Fruit fly (Drosophila melanogaster) whole organism, prepupa: Measurements from ENCODE around the gene CG13043.

Experiments
- CG10631 ChIP-seq: fragments of 200-800 bp; sonication (Bioruptor generic); optimal IDR thresholded peaks from 2 replicates; lab custom pipeline; 2016; ENCODE audit warnings: missing biosample characterization, missing genetic modification characterization
- CG10669 ChIP-seq: fragments of 200-800 bp; sonication (Bioruptor generic); optimal IDR thresholded peaks from 3 replicates; lab custom pipeline; 2018; ENCODE audit warnings: missing biosample characterization, mild to moderate bottlenecking, missing genetic modification characterization, moderate library complexity
- CG11902 ChIP-seq: fragments of 200-800 bp; sonication (Bioruptor generic); optimal IDR thresholded peaks from 3 replicates; lab custom pipeline; 2016; ENCODE audit warnings: missing biosample characterization, missing genetic modification characterization
- CG15336 ChIP-seq: fragments of 200-800 bp; sonication (Bioruptor generic); IDR thresholded peaks from 2 replicates; pipeline ENCODE4 v1.3.6; 2022; ENCODE audit warnings: missing biosample characterization, missing genetic modification characterization
- CG1621 ChIP-seq: fragments of 200-800 bp; sonication (Bioruptor generic); optimal IDR thresholded peaks from 3 replicates; lab custom pipeline; 2018; ENCODE audit warnings: missing biosample characterization, mild to moderate bottlenecking, missing genetic modification characterization
- CG32006 ChIP-seq: fragments of 200-800 bp; sonication (Bioruptor generic); optimal IDR thresholded peaks from 3 replicates; lab custom pipeline; 2017; ENCODE audit warnings: missing biosample characterization, mild to moderate bottlenecking, missing genetic modification characterization
- CG34406 ChIP-seq: fragments of 200-800 bp; sonication (Bioruptor generic); optimal IDR thresholded peaks from 3 replicates; lab custom pipeline; 2016; ENCODE audit warnings: missing biosample characterization, missing genetic modification characterization
- CG3919 ChIP-seq: fragments of 200-800 bp; sonication (Bioruptor generic); optimal IDR thresholded peaks from 3 replicates; lab custom pipeline; 2016; ENCODE audit warnings: missing biosample characterization, missing genetic modification characterization
- CG6163 ChIP-seq: fragments of 200-800 bp; sonication (Bioruptor generic); IDR thresholded peaks from 3 replicates; pipeline ENCODE4 v1.3.6; 2022; ENCODE audit warnings: missing biosample characterization, missing genetic modification characterization
- CG6276 ChIP-seq: fragments of 200-800 bp; sonication (Bioruptor generic); optimal IDR thresholded peaks from 2 replicates; lab custom pipeline; 2017; ENCODE audit warnings: missing biosample characterization, mild to moderate bottlenecking, missing genetic modification characterization
- CG6808 ChIP-seq: fragments of 200-800 bp; sonication (Bioruptor generic); optimal IDR thresholded peaks from 3 replicates; lab custom pipeline; 2017; ENCODE audit warnings: missing biosample characterization, missing genetic modification characterization, mild to moderate bottlenecking, moderate library complexity, missing genetic modification reagents
- CG9139 ChIP-seq: fragments of 200-800 bp; sonication (Bioruptor generic); optimal IDR thresholded peaks from 3 replicates; lab custom pipeline; 2017; ENCODE audit warnings: missing biosample characterization, mild to moderate bottlenecking, missing genetic modification characterization
- Eip75B ChIP-seq: fragments of 200-800 bp; sonication (Bioruptor generic); optimal IDR thresholded peaks from 3 replicates; lab custom pipeline; 2016; ENCODE audit warnings: missing biosample characterization, missing genetic modification characterization
- Eip78C ChIP-seq: fragments of 200-800 bp; sonication (Bioruptor generic); peaks from one replicate; lab custom pipeline; 2016; ENCODE audit warnings: missing biosample characterization, missing genetic modification characterization
- Eip93F ChIP-seq: fragments of 200-800 bp; sonication (Bioruptor generic); optimal IDR thresholded peaks from 2 replicates; lab custom pipeline; 2016; ENCODE audit warnings: missing biosample characterization, mild to moderate bottlenecking, missing genetic modification characterization
- Ets21C ChIP-seq: fragments of 200-800 bp; sonication (Bioruptor generic); optimal IDR thresholded peaks from 3 replicates; lab custom pipeline; 2016; ENCODE audit warnings: missing biosample characterization, missing genetic modification characterization
- Hr38 ChIP-seq: sonication (Bioruptor generic); optimal IDR thresholded peaks from 2 replicates; lab custom pipeline; 2016; ENCODE audit warnings: missing biosample characterization, missing genetic modification characterization
- Hr39 ChIP-seq: fragments of 200-800 bp; sonication (Bioruptor generic); optimal IDR thresholded peaks from 2 replicates; lab custom pipeline; 2016; ENCODE audit warnings: missing biosample characterization, missing genetic modification characterization
- Met ChIP-seq: fragments of 200-800 bp; sonication (Bioruptor generic); optimal IDR thresholded peaks from 3 replicates; lab custom pipeline; 2016; ENCODE audit warnings: missing biosample characterization, missing genetic modification characterization
- OdsH ChIP-seq: fragments of 200-800 bp; sonication (Bioruptor generic); optimal IDR thresholded peaks from 3 replicates; lab custom pipeline; 2016; ENCODE audit warnings: missing biosample characterization, missing genetic modification characterization
- Sox14 ChIP-seq: fragments of 200-800 bp; sonication (Bioruptor generic); optimal IDR thresholded peaks from 3 replicates; lab custom pipeline; 2016; ENCODE audit warnings: missing biosample characterization, missing genetic modification characterization
- Sox15 ChIP-seq: fragments of 200-800 bp; sonication (Bioruptor generic); optimal IDR thresholded peaks from 3 replicates; lab custom pipeline; 2016; ENCODE audit warnings: missing biosample characterization, missing genetic modification characterization
- achi ChIP-seq: fragments of 200-800 bp; sonication (Bioruptor generic); optimal IDR thresholded peaks from 3 replicates; lab custom pipeline; 2016; ENCODE audit warnings: missing biosample characterization, missing genetic modification characterization
- cyc ChIP-seq: fragments of 200-800 bp; sonication (Bioruptor generic); optimal IDR thresholded peaks from 3 replicates; lab custom pipeline; 2016; ENCODE audit warnings: missing biosample characterization, missing genetic modification characterization
- dac ChIP-seq: fragments of 200-800 bp; sonication (Bioruptor generic); optimal IDR thresholded peaks from 2 replicates; lab custom pipeline; 2017; ENCODE audit warnings: missing biosample characterization, mild to moderate bottlenecking, missing genetic modification characterization
- dsx ChIP-seq: fragments of 200-800 bp; optimal IDR thresholded peaks from 3 replicates; lab custom pipeline; 2019; ENCODE audit warnings: missing biosample characterization, mild to moderate bottlenecking, missing genetic modification characterization, moderate library complexity; ENCODE audit not compliant: poor library complexity, severe bottlenecking
- eg ChIP-seq: fragments of 200-800 bp; sonication (Bioruptor generic); IDR thresholded peaks from 3 replicates; pipeline ENCODE4 v1.3.6; 2022; ENCODE audit warnings: missing biosample characterization, missing genetic modification characterization
- esn ChIP-seq: fragments of 200-800 bp; sonication (Bioruptor generic); optimal IDR thresholded peaks from 2 replicates; lab custom pipeline; 2016; ENCODE audit warnings: missing biosample characterization, mild to moderate bottlenecking, missing genetic modification characterization, moderate library complexity
- fd59A ChIP-seq: fragments of 200-800 bp; sonication (Bioruptor generic); optimal IDR thresholded peaks from 2 replicates; lab custom pipeline; 2017; ENCODE audit warnings: missing biosample characterization, mild to moderate bottlenecking, missing genetic modification characterization, missing genetic modification reagents
- lz ChIP-seq: fragments of 200-800 bp; sonication (Bioruptor generic); optimal IDR thresholded peaks from 3 replicates; lab custom pipeline; 2016; ENCODE audit warnings: missing biosample characterization, missing genetic modification characterization
- salr ChIP-seq, 2 experiments: fragments of 200-800 bp; sonication (Bioruptor generic); optimal IDR thresholded peaks; 3 replicates each; lab custom pipeline; 2016 to 2018; ENCODE audit warnings: missing biosample characterization in 2 of 2, missing genetic modification characterization in 2 of 2, mild to moderate bottlenecking in 1 of 2
- spab ChIP-seq: fragments of 200-800 bp; sonication (Bioruptor generic); optimal IDR thresholded peaks from 2 replicates; lab custom pipeline; 2017; ENCODE audit warnings: missing biosample characterization, mild to moderate bottlenecking, missing genetic modification characterization, missing genetic modification reagents
- ss ChIP-seq, 2 experiments: fragments of 200-800 bp; sonication (Bioruptor generic); optimal IDR thresholded peaks; 2 replicates in 1 of 2; 3 replicates in 1 of 2; lab custom pipeline; 2017 to 2018; ENCODE audit warnings: mild to moderate bottlenecking in 2 of 2, missing biosample characterization in 2 of 2, missing genetic modification characterization in 2 of 2, moderate library complexity in 1 of 2
- svp ChIP-seq: fragments of 200-800 bp; sonication (Bioruptor generic); peaks from one replicate; lab custom pipeline; 2016; ENCODE audit warnings: missing biosample characterization, missing genetic modification characterization
- topi ChIP-seq: fragments of 200-800 bp; sonication (Bioruptor generic); optimal IDR thresholded peaks from 3 replicates; lab custom pipeline; 2016; ENCODE audit warnings: missing biosample characterization, missing genetic modification characterization
- vri ChIP-seq: fragments of 200-800 bp; sonication (Bioruptor generic); optimal IDR thresholded peaks from 3 replicates; lab custom pipeline; 2016; ENCODE audit warnings: missing biosample characterization, mild to moderate bottlenecking, missing genetic modification characterization

CG13043 gene

DNA sequence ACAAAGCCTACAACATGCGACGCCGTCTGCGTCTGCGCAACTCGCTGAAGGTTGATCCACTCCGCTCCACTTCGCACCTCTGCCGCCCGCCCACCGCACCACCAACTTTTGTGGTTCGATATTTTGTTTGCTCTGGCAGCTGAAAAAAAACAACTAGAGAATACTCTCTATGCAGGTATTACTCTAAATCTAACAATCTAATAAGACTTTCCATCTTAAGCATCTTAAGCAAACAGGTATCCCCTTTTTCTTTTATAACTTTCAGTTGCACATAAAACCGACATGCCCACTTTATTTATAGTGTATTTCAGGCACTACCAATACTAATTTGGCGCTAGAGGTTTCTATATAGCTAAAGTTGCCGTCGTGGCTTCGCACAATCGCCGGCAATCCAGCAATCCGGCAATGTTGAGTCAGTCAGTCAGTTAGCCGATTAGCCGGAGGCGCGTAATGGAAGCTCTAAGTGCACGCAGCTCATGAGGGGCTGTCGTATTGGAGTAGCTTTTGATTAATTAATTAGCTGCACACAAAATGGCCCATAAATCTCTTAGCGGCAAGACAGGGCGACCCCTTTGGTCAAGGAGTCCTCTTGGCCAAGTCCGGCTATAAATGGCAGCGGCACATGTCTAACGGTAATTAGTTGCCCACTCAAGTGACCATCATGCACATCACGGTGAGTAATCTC, 22.7 kb upstream of the CG13043 start, which contains the start of gene CG13058 (continued):
- TF ChIP-seq eg (GFP tag; lab: Robert Waterston, UW) = peak; percentile 23; the same call in 1 of the 3 replicates
- TF ChIP-seq Eip75B (GFP tag; lab: Kevin White, UChicago) = no peak
- no peak for TF ChIP-seq CG9139
- TF ChIP-seq CG10631 (GFP tag; lab: Kevin White, UChicago) = peak; percentile 37
- no peak for TF ChIP-seq svp (GFP tag; lab: Kevin White, UChicago)
- peak; percentile 70 for TF ChIP-seq Eip78C (GFP tag; lab: Kevin White, UChicago)
- peak; percentile 55 for TF ChIP-seq OdsH (GFP tag; lab: Kevin White, UChicago)
- TF ChIP-seq dsx (GFP tag; lab: Kevin White, UChicago) = no peak
- peak; percentile 35 for TF ChIP-seq dac (GFP tag; lab: Kevin White, UChicago)
- TF ChIP-seq, all 60 proteins: peak for 35

DNA sequence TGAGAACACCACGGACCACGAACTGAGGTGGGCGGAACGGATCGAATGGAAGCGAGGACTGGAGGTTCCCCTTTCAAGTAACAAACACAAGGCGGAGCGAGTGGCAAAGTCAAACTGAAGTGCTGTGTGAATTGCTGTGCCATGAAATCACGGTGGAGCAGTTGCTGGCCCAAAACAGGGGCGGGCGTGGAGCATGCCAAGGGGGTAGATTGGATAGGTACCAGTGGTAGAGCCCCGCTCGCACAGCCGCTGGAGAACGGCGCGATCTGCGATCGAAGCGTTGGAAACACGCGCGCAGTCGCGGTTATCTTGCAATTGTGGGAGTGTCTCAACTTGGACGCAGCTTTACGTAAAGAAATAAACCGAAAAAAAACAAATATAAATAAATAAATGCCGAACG, 22.1 kb upstream of the CG13043 start, which contains the start of gene CG13038:
TSS of gene CG13038 (minus strand) at position 118 of the 400 bp plus-strand sequence.
- TF ChIP-seq CG6163 (GFP tag; lab: Robert Waterston, UW) (0 out of 3 replicates have a peak, but pooled peaks have one; percentile 27), CG3919 (GFP tag; lab: Kevin White, UChicago) (no peak), lz (GFP tag; lab: Kevin White, UChicago) (no peak), Hr38 (no peak), eg (GFP tag; lab: Robert Waterston, UW) (peak; percentile 48), ss (GFP tag; optimal IDR thresholded peaks at IDR 0.05; lab: Kevin White, UChicago) (peak in 1 of 2 experiments; percentile 15), svp (GFP tag; lab: Kevin White, UChicago) (peak; percentile 16)

DNA sequence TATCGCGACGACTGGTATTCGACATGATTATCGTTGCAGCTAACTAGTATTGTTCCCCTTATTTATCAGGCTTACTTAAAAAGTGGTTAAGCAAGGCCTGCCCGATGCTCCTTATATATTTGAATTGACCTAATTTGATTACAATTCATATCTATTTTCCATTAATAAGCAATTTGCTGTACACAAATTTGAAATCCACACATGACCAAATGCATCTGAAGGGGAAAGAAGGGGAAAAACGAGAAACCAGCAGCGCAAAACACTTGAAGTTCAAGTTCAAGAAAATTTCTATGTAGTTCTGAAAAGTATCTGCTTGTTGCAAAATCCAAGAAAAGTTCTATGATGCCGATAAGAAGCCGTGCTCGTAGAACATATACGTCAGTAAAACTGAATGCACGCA, 21.0 kb upstream of the CG13043 start, which contains the start of the genes CG13040 and CG13039:
TSS of gene CG13040 (minus strand) at position 101 of the 400 bp plus-strand sequence.
TSS of gene CG13039 (minus strand) at position 106 of the 400 bp plus-strand sequence.
- TF ChIP-seq svp (GFP tag; lab: Kevin White, UChicago) (no peak), CG3919 (GFP tag; lab: Kevin White, UChicago) (no peak), CG6808 (no peak), Hr39 (GFP tag; lab: Kevin White, UChicago) (no peak), CG34406 (no peak), topi (no peak), CG6276 (GFP tag; lab: Kevin White, UChicago) (no peak), CG1621 (tag; lab: Kevin White, UChicago) (no peak), salr (GFP tag; optimal IDR thresholded peaks at IDR 0.05; lab: Kevin White, UChicago) (no peak), achi (GFP tag; lab: Kevin White, UChicago) (no peak), spab (GFP tag; lab: Kevin White, UChicago) (no peak), CG11902 (GFP tag; lab: Kevin White, UChicago) (no peak), ss (GFP tag; optimal IDR thresholded peaks at IDR 0.05; lab: Kevin White, UChicago) (no peak), CG15336 (GFP tag; lab: Robert Waterston, UW) (no peak)

- no peak for TF ChIP-seq Met (GFP tag; lab: Kevin White, UChicago)
- no peak for TF ChIP-seq fd59A
- no peak for TF ChIP-seq CG34406
- no peak for TF ChIP-seq vri (GFP tag; lab: Kevin White, UChicago)
- TF ChIP-seq Ets21C (GFP tag; lab: Kevin White, UChicago) = no peak
- TF ChIP-seq Eip93F (GFP tag; lab: Kevin White, UChicago) = no peak
- no peak for TF ChIP-seq CG32006 (GFP tag; lab: Kevin White, UChicago)
These were observed 17.7 kb upstream of the CG13043 start, which contains the start of gene CG13059 for dm6 chr3L:16323372-16323771. CG13059 (plus strand) TSS chr3L:16323672.

DNA sequence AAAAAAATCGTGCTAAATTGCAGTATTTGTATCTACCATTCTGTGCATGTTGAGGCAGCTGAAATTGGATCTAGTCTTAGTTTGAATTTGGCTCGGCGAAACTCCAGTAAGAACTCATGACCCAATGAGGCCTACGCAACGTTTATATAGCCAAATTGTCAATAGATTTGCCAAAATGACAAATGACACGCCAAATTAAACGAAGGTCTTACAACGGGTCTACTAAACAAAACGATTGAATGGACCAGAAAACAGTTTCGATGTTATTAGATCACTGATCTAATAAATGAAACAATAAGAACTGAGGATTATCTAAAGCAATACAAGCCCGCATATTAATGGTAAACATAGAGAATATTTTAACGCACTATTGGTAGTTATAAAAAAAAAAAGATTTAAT, 15.5 kb upstream of the CG13043 start, which contains the start of gene CG42718:
TSS of gene CG42718 (minus strand) at position 101 of the 400 bp plus-strand sequence.
- TF ChIP-seq CG10669 (GFP tag; lab: Kevin White, UChicago) = no peak
- TF ChIP-seq spab (GFP tag; lab: Kevin White, UChicago) = no peak
- TF ChIP-seq Sox15 = no peak
- no peak for TF ChIP-seq CG6808
- no peak for TF ChIP-seq esn (GFP tag; lab: Kevin White, UChicago)
- no peak for TF ChIP-seq CG10631 (GFP tag; lab: Kevin White, UChicago)
- TF ChIP-seq cyc (GFP tag; lab: Kevin White, UChicago) = no peak
- TF ChIP-seq CG15336 (GFP tag; lab: Robert Waterston, UW) = no peak
- TF ChIP-seq Sox14 (GFP tag; lab: Kevin White, UChicago) = no peak
- TF ChIP-seq Eip75B (GFP tag; lab: Kevin White, UChicago) = no peak
- TF ChIP-seq, all 60 proteins: peak for 0
